Worm (Caenorhabditis elegans): ENCODE results near the gene rgs-4.

- TF ChIP-seq lin-15B (tag; optimal IDR thresholded peaks at IDR 0.05), result no peak
- TF ChIP-seq lin-13 (GFP tag; optimal IDR thresholded peaks at IDR 0.05), result no peak
Observed at ce11 chrII:12629387-12629786, 25.2 kb upstream of the rgs-4 start, which contains the start of gene Y38E10A.28.
